Worm (Caenorhabditis elegans) whole organism, L4 larva: ENCODE results near the gene R53.5.

Source experiments
- F49E8.2 ChIP-seq: sonication (generic microtip); optimal IDR thresholded peaks from 2 replicates; lab custom pipeline; 2016; ENCODE audit warnings: missing compliant biosample characterization, mild to moderate bottlenecking, missing genetic modification characterization, borderline replicate concordance
- ceh-20 ChIP-seq: fragments of 200-800 bp; sonication (Bioruptor generic); IDR thresholded peaks from 2 replicates; pipeline ENCODE4 v1.3.6; 2022; ENCODE audit warnings: missing genetic modification reagents, missing genetic modification characterization, missing compliant biosample characterization
- mxl-2 ChIP-seq: fragments of 200-800 bp; sonication (Bioruptor generic); conservative IDR thresholded peaks from 2 replicates; pipeline ENCODE4 v1.3.6; 2022; ENCODE audit warnings: missing genetic modification reagents, missing genetic modification characterization, missing compliant biosample characterization
- snpc-4 ChIP-seq: fragments of 150-350 bp; optimal IDR thresholded peaks from 2 replicates; lab custom pipeline; 2014; ENCODE audit warnings: missing biosample characterization, missing genetic modification characterization
- unc-62 ChIP-seq, 3 experiments: fragments of 150-350 bp in 1 of 3; sonication (generic microtip); optimal IDR thresholded peaks in 2 of 3; peaks in 1 of 3; 1 replicate in 1 of 3; 2 replicates in 2 of 3; lab custom pipeline; 2014 to 2017; ENCODE audit warnings: missing biosample characterization in 3 of 3, missing genetic modification characterization in 3 of 3, missing genetic modification reagents in 3 of 3, missing genotype in 1 of 3

- TF ChIP-seq ceh-20 (GFP tag; lab: Robert Waterston, UW), result no peak
- TF ChIP-seq unc-62 (GFP tag; optimal IDR thresholded peaks at IDR 0.05 in 1 of 2; lab: Kevin White, UChicago), result peak in 1 of 2 experiments; percentile 91
- no peak for TF ChIP-seq unc-62 (tag; optimal IDR thresholded peaks at IDR 0.05; lab: Kevin White, UChicago)
- no peak for TF ChIP-seq mxl-2 (GFP tag; lab: Robert Waterston, UW)
- no peak for TF ChIP-seq F49E8.2 (tag; lab: Kevin White, UChicago)
- no peak for TF ChIP-seq snpc-4
Measured at ce11 chrII:9943246-9943645, 27.0 kb downstream of the R53.5 start.
